Worm (Caenorhabditis elegans) whole organism, late embryonic: ENCODE results near the gene T17H7.7.

ENCODE experiments used
- K02D7.2 ChIP-seq: sonication (generic microtip); optimal IDR thresholded peaks from 2 replicates; lab custom pipeline; 2017; ENCODE audit warnings: mild to moderate bottlenecking, missing genetic modification characterization, missing compliant biosample characterization
- ceh-14 ChIP-seq: sonication (generic microtip); optimal IDR thresholded peaks from 2 replicates; lab custom pipeline; 2016; ENCODE audit warnings: missing genotype, missing genetic modification characterization, missing compliant biosample characterization
- ceh-22 ChIP-seq: sonication (generic microtip); optimal IDR thresholded peaks from 2 replicates; lab custom pipeline; 2017; ENCODE audit warnings: missing biosample characterization, missing genetic modification characterization
- ceh-24 ChIP-seq: sonication (generic microtip); optimal IDR thresholded peaks from 2 replicates; lab custom pipeline; 2016; ENCODE audit warnings: mild to moderate bottlenecking, missing genetic modification characterization, missing compliant biosample characterization
- ceh-34 ChIP-seq: sonication (generic microtip); optimal IDR thresholded peaks from 2 replicates; lab custom pipeline; 2016; ENCODE audit warnings: mild to moderate bottlenecking, missing genetic modification characterization, missing compliant biosample characterization
- ceh-45 ChIP-seq: fragments of 200-800 bp; sonication (Bioruptor generic); IDR thresholded peaks from 2 replicates; pipeline ENCODE4 v1.3.6; 2022; ENCODE audit warnings: missing genetic modification reagents, missing genetic modification characterization, missing compliant biosample characterization
- ceh-6 ChIP-seq: fragments of 200-800 bp; sonication (Bioruptor generic); optimal IDR thresholded peaks from 2 replicates; lab custom pipeline; 2018; ENCODE audit warnings: mild to moderate bottlenecking, missing genetic modification characterization, missing compliant biosample characterization
- ceh-9 ChIP-seq: sonication (generic microtip); optimal IDR thresholded peaks from 2 replicates; lab custom pipeline; 2016; ENCODE audit warnings: mild to moderate bottlenecking, missing genetic modification characterization, inconsistent platforms, missing compliant biosample characterization
- dmd-4 ChIP-seq: sonication (generic microtip); optimal IDR thresholded peaks from 2 replicates; lab custom pipeline; 2016; ENCODE audit warnings: borderline replicate concordance, missing genetic modification characterization, missing compliant biosample characterization
- elt-4 ChIP-seq: sonication (generic microtip); optimal IDR thresholded peaks from 2 replicates; lab custom pipeline; 2016; ENCODE audit warnings: missing genetic modification characterization, missing compliant biosample characterization
- fkh-10 ChIP-seq: fragments of 150-350 bp; optimal IDR thresholded peaks from 2 replicates; lab custom pipeline; 2014; ENCODE audit warnings: missing biosample characterization, missing genetic modification reagents, missing genetic modification characterization
- fkh-6 ChIP-seq: sonication (generic microtip); optimal IDR thresholded peaks from 2 replicates; lab custom pipeline; 2016; ENCODE audit warnings: missing genetic modification characterization, missing compliant biosample characterization
- gmeb-2 ChIP-seq: sonication (generic microtip); optimal IDR thresholded peaks from 2 replicates; lab custom pipeline; 2016; ENCODE audit warnings: missing genetic modification characterization, inconsistent platforms, missing compliant biosample characterization
- hlh-13 ChIP-seq: fragments of 200-800 bp; sonication (Bioruptor generic); optimal IDR thresholded peaks from 2 replicates; lab custom pipeline; 2018; ENCODE audit warnings: mild to moderate bottlenecking, missing genetic modification characterization, missing compliant biosample characterization
- hlh-15 ChIP-seq: sonication (generic microtip); optimal IDR thresholded peaks from 2 replicates; lab custom pipeline; 2016; ENCODE audit warnings: missing genetic modification characterization, missing compliant biosample characterization
- hlh-30 ChIP-seq: sonication (generic microtip); optimal IDR thresholded peaks from 2 replicates; lab custom pipeline; 2017; ENCODE audit warnings: antibody characterized with exemption, missing genetic modification characterization, missing compliant biosample characterization; ENCODE audit not compliant: insufficient read depth
- lin-11 ChIP-seq: fragments of 200-800 bp; sonication (Bioruptor generic); optimal IDR thresholded peaks from 2 replicates; lab custom pipeline; 2018; ENCODE audit warnings: mild to moderate bottlenecking, missing genetic modification characterization, missing compliant biosample characterization
- madf-2 ChIP-seq: sonication (generic microtip); optimal IDR thresholded peaks from 2 replicates; lab custom pipeline; 2017; ENCODE audit warnings: missing genetic modification characterization, missing compliant biosample characterization
- mec-3 ChIP-seq: sonication (generic microtip); optimal IDR thresholded peaks from 2 replicates; lab custom pipeline; 2016; ENCODE audit warnings: borderline replicate concordance, missing genetic modification characterization, missing compliant biosample characterization
- nhr-232 ChIP-seq: sonication (generic microtip); optimal IDR thresholded peaks from 2 replicates; lab custom pipeline; 2016; ENCODE audit warnings: missing genetic modification characterization, missing compliant biosample characterization
- pros-1 ChIP-seq: fragments of 150-350 bp; optimal IDR thresholded peaks from 2 replicates; lab custom pipeline; 2014; ENCODE audit warnings: missing biosample characterization, missing genetic modification reagents, missing genetic modification characterization
- ref-2 ChIP-seq: sonication (generic microtip); optimal IDR thresholded peaks from 2 replicates; lab custom pipeline; 2016; ENCODE audit warnings: missing genetic modification characterization, missing compliant biosample characterization
- sox-2 ChIP-seq: fragments of 200-800 bp; sonication (Bioruptor generic); IDR thresholded peaks from 2 replicates; pipeline ENCODE4 v1.3.6; 2022; ENCODE audit warnings: missing genetic modification reagents, missing genetic modification characterization, missing compliant biosample characterization
- sox-4 ChIP-seq: sonication (generic microtip); optimal IDR thresholded peaks from 2 replicates; lab custom pipeline; 2017; ENCODE audit warnings: mild to moderate bottlenecking, missing genetic modification characterization, inconsistent platforms, missing compliant biosample characterization
- tbx-2 ChIP-seq: sonication (generic microtip); optimal IDR thresholded peaks from 2 replicates; lab custom pipeline; 2016; ENCODE audit warnings: missing genetic modification characterization, missing compliant biosample characterization
- zip-5 ChIP-seq: sonication (generic microtip); optimal IDR thresholded peaks from 2 replicates; lab custom pipeline; 2016; ENCODE audit warnings: missing genetic modification characterization, missing compliant biosample characterization
- ztf-16 ChIP-seq: sonication (generic microtip); optimal IDR thresholded peaks from 2 replicates; lab custom pipeline; 2017; ENCODE audit warnings: missing genetic modification characterization, missing compliant biosample characterization

The T17H7.7 gene

ce11 chrIII:724819-725218 lies 33.1 kb downstream of the T17H7.7 start, which contains the start of gene flp-24:
TSS of gene flp-24 (plus strand) at chrIII:725119.
- TF ChIP-seq fkh-6 (tag; lab: Kevin White, UChicago): no peak
- TF ChIP-seq hlh-13 (GFP tag; lab: Kevin White, UChicago): no peak
- TF ChIP-seq lin-11 (tag; lab: Kevin White, UChicago): no peak
- no peak for TF ChIP-seq ceh-22 (tag; lab: Kevin White, UChicago)
- TF ChIP-seq ceh-9 (tag; lab: Kevin White, UChicago): no peak
- no peak for TF ChIP-seq ceh-14 (tag; lab: Kevin White, UChicago)
- TF ChIP-seq ceh-6: no peak
- no peak for TF ChIP-seq fkh-10
- no peak for TF ChIP-seq K02D7.2 (tag; lab: Kevin White, UChicago)
- TF ChIP-seq sox-2 (GFP tag; lab: Robert Waterston, UW): no peak
- TF ChIP-seq hlh-30: no peak
- no peak for TF ChIP-seq elt-4 (tag; lab: Kevin White, UChicago)
- TF ChIP-seq ceh-24 (tag; lab: Kevin White, UChicago): no peak
- TF ChIP-seq nhr-232 (tag; lab: Kevin White, UChicago): no peak
- TF ChIP-seq tbx-2 (tag; lab: Kevin White, UChicago): no peak
- no peak for TF ChIP-seq ceh-45 (GFP tag; lab: Robert Waterston, UW)
- no peak for TF ChIP-seq madf-2 (tag; lab: Kevin White, UChicago)

ce11 chrIII:710042-710441 lies 47.8 kb downstream of the T17H7.7 start:
- TF ChIP-seq mec-3 (tag; lab: Kevin White, UChicago) (no peak), ceh-9 (tag; lab: Kevin White, UChicago) (no peak), hlh-15 (tag; lab: Kevin White, UChicago) (no peak), dmd-4 (tag; lab: Kevin White, UChicago) (peak; percentile 0), fkh-6 (tag; lab: Kevin White, UChicago) (no peak), ref-2 (no peak), sox-4 (tag; lab: Kevin White, UChicago) (no peak), ztf-16 (tag; lab: Kevin White, UChicago) (no peak), gmeb-2 (tag; lab: Kevin White, UChicago) (no peak), sox-2 (GFP tag; lab: Robert Waterston, UW) (no peak), ceh-34 (tag; lab: Kevin White, UChicago) (peak; percentile 70), pros-1 (no peak), ceh-45 (GFP tag; lab: Robert Waterston, UW) (no peak), zip-5 (tag; lab: Kevin White, UChicago) (no peak)
- TF ChIP-seq, all 69 proteins: peak for 2
